Worm (Caenorhabditis elegans) whole organism, young adult: ENCODE measurements around the gene mel-46.

Source experiments
- B0261.1 ChIP-seq: sonication (generic microtip); optimal IDR thresholded peaks from 2 replicates; lab custom pipeline; 2016; ENCODE audit warnings: mild to moderate bottlenecking, missing genetic modification characterization, moderate library complexity, missing compliant biosample characterization
- Y53F4B.3 ChIP-seq: fragments of 200-800 bp; sonication (Bioruptor generic); IDR thresholded peaks from 2 replicates; pipeline ENCODE4 v1.3.6; 2022; ENCODE audit warnings: missing genetic modification reagents, missing genetic modification characterization, missing compliant biosample characterization
- Y56A3A.18 ChIP-seq: fragments of 200-800 bp; sonication (Bioruptor generic); IDR thresholded peaks from 2 replicates; pipeline ENCODE4 v1.3.6; 2022; ENCODE audit warnings: missing genetic modification reagents, missing genetic modification characterization, missing compliant biosample characterization
- ama-1 ChIP-seq, 3 experiments: fragments of 150-350 bp in 1 of 3; sonication (generic microtip) in 2 of 3; optimal IDR thresholded peaks; 2 replicates each; lab custom pipeline; 2014 to 2018; ENCODE audit warnings: missing biosample characterization in 2 of 3, missing genetic modification characterization in 2 of 3, missing genetic modification reagents in 2 of 3
- athp-1 ChIP-seq: sonication (generic microtip); optimal IDR thresholded peaks from 2 replicates; lab custom pipeline; 2017; ENCODE audit warnings: mild to moderate bottlenecking, missing genetic modification characterization, missing compliant biosample characterization
- hrde-1 ChIP-seq: sonication (generic microtip); optimal IDR thresholded peaks from 2 replicates; lab custom pipeline; 2016; ENCODE audit warnings: missing genetic modification characterization, mild to moderate bottlenecking, missing compliant biosample characterization, moderate library complexity, missing genotype, missing genetic modification reagents, borderline replicate concordance
- hsf-1 ChIP-seq: fragments of 200-800 bp; sonication (Bioruptor generic); IDR thresholded peaks from 2 replicates; pipeline ENCODE4 v1.3.6; 2022; ENCODE audit warnings: missing genetic modification reagents, missing genetic modification characterization, missing compliant biosample characterization
- lag-1 ChIP-seq: fragments of 200-800 bp; sonication (Bioruptor generic); IDR thresholded peaks from 2 replicates; pipeline ENCODE4 v1.3.6; 2022; ENCODE audit warnings: missing genetic modification reagents, missing genetic modification characterization, missing compliant biosample characterization
- nhr-120 ChIP-seq: fragments of 200-800 bp; sonication (Bioruptor generic); IDR thresholded peaks from 2 replicates; pipeline ENCODE4 v1.3.6; 2022; ENCODE audit warnings: missing genetic modification characterization, missing compliant biosample characterization
- snpc-4 ChIP-seq, 5 experiments: fragments of 150-350 bp in 1 of 5; sonication (generic microtip) in 4 of 5; optimal IDR thresholded peaks; 2 replicates each; lab custom pipeline; 2014 to 2018; ENCODE audit warnings: missing genetic modification characterization in 5 of 5, missing biosample characterization in 3 of 5, antibody characterized with exemption in 2 of 5, mild to moderate bottlenecking in 2 of 5, missing compliant biosample characterization in 2 of 5, missing genotype in 2 of 5, moderate library complexity in 2 of 5, missing genetic modification reagents in 1 of 5
- somi-1 ChIP-seq: fragments of 200-800 bp; sonication (Bioruptor generic); optimal IDR thresholded peaks from 2 replicates; lab custom pipeline; 2018; ENCODE audit warnings: mild to moderate bottlenecking, missing genetic modification characterization, missing compliant biosample characterization
- zfh-2 ChIP-seq: fragments of 200-800 bp; sonication (Bioruptor generic); conservative IDR thresholded peaks from 2 replicates; pipeline ENCODE4 v1.3.6; 2022; ENCODE audit warnings: missing genetic modification reagents, missing genetic modification characterization, missing compliant biosample characterization
- ztf-18 ChIP-seq: sonication (generic microtip); optimal IDR thresholded peaks from 2 replicates; lab custom pipeline; 2016; ENCODE audit warnings: missing genotype, mild to moderate bottlenecking, missing genetic modification characterization, missing compliant biosample characterization

DNA sequence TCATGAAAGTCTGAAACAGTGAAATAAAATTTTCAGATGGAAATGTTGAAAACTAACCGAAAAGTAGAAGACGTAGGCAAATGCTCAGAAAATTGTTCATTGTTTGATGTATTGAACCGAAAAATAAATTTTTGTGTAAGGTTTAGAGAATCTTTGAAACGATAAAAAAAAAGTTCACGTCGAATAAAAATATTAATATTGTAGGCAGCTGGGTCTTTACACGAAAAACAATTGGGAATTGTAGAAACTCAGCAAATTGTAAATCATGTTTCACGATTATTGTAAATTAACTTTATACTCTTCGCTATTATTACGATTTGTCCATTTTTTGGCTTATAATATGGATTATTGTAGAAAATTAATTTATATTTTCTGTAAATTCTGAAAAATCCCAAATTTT, 49.5 kb downstream of the mel-46 start, which contains the start of gene Y116A8A.2:
- TF ChIP-seq Y56A3A.18 (GFP tag; lab: Robert Waterston, UW) (no peak), Y53F4B.3 (no peak), B0261.1 (tag; lab: Kevin White, UChicago) (no peak), ztf-18 (tag; lab: Kevin White, UChicago) (no peak), snpc-4 (GFP tag; optimal IDR thresholded peaks at IDR 0.05; lab: Kevin White, UChicago) (no peak), snpc-4 (tag; optimal IDR thresholded peaks at IDR 0.05; lab: Kevin White, UChicago) (no peak), somi-1 (GFP tag; lab: Kevin White, UChicago) (no peak), hsf-1 (no peak), ama-1 (optimal IDR thresholded peaks at IDR 0.05; lab: Kevin White, UChicago) (no peak), ama-1 (GFP tag; optimal IDR thresholded peaks at IDR 0.05; lab: Kevin White, UChicago) (no peak), hrde-1 (tag; lab: Kevin White, UChicago) (no peak), lag-1 (no peak), zfh-2 (no peak), athp-1 (tag; lab: Kevin White, UChicago) (no peak), nhr-120 (GFP tag; lab: Robert Waterston, UW) (no peak)
